Fruit fly (Drosophila melanogaster) whole organism, wandering third instar larva: ENCODE data around the gene CG32547.

ENCODE experiments used
- GATAd ChIP-seq: sonication (Bioruptor generic); optimal IDR thresholded peaks from 2 replicates; lab custom pipeline; 2016; ENCODE audit warnings: missing biosample characterization, missing genetic modification characterization
- Hr78 ChIP-seq: fragments of >200 bp; optimal IDR thresholded peaks from 2 replicates; lab custom pipeline; 2017; ENCODE audit warnings: missing biosample characterization, missing genetic modification characterization
- Vsx2 ChIP-seq: fragments of 200-300, 225-300 bp; sonication (Bioruptor generic); optimal IDR thresholded peaks from 2 replicates; lab custom pipeline; 2018; ENCODE audit warnings: missing biosample characterization, missing genetic modification characterization; ENCODE audit not compliant: partially characterized antibody
- brk ChIP-seq: fragments of 200-800 bp; sonication (Bioruptor generic); optimal IDR thresholded peaks from 2 replicates; lab custom pipeline; 2016; ENCODE audit warnings: missing biosample characterization, mild to moderate bottlenecking, missing genetic modification characterization
- jim ChIP-seq: fragments of 175-275, 200-325 bp; sonication (Bioruptor generic); optimal IDR thresholded peaks from 2 replicates; lab custom pipeline; 2016; ENCODE audit warnings: missing biosample characterization, mild to moderate bottlenecking, missing genetic modification characterization
- pan ChIP-seq: fragments of >200 bp; optimal IDR thresholded peaks from 2 replicates; lab custom pipeline; 2017
- rgr ChIP-seq: fragments of 200-800 bp; sonication (Bioruptor generic); optimal IDR thresholded peaks from 3 replicates; lab custom pipeline; 2016; ENCODE audit warnings: missing biosample characterization, mild to moderate bottlenecking, missing genetic modification characterization
- sage ChIP-seq: fragments of 200-800 bp; sonication (Bioruptor generic); optimal IDR thresholded peaks from 2 replicates; lab custom pipeline; 2016; ENCODE audit warnings: missing biosample characterization, mild to moderate bottlenecking, missing genetic modification characterization
- sv ChIP-seq: fragments of 200-800 bp; sonication (Bioruptor generic); optimal IDR thresholded peaks from 3 replicates; lab custom pipeline; 2016; ENCODE audit warnings: missing biosample characterization, missing genetic modification characterization
- woc ChIP-seq: sonication (Bioruptor generic); optimal IDR thresholded peaks from 2 replicates; lab custom pipeline; 2016; ENCODE audit warnings: missing biosample characterization, mild to moderate bottlenecking, missing genetic modification characterization

dm6 chrX:18406593-18407393, 72.5 kb downstream of the CG32547 start:
- TF ChIP-seq Hr78 (GFP tag; lab: Kevin White, UChicago) = no peak
- TF ChIP-seq GATAd (GFP tag; lab: Kevin White, UChicago) = no peak
- no peak for TF ChIP-seq pan (lab: Kevin White, UChicago)
- TF ChIP-seq sage (GFP tag; lab: Kevin White, UChicago) = no peak
- TF ChIP-seq Vsx2 (GFP tag; lab: Kevin White, UChicago) = no peak
- no peak for TF ChIP-seq rgr
- TF ChIP-seq jim (GFP tag; lab: Kevin White, UChicago) = no peak
- TF ChIP-seq sv = no peak
- no peak for TF ChIP-seq woc (GFP tag; lab: Kevin White, UChicago)
- TF ChIP-seq brk (GFP tag; lab: Kevin White, UChicago) = no peak
